Worm (Caenorhabditis elegans) whole organism, late embryonic: Measurements from ENCODE around the gene ZK470.2.

ENCODE experiments used
- K02D7.2 ChIP-seq: sonication (generic microtip); optimal IDR thresholded peaks from 2 replicates; lab custom pipeline; 2017; ENCODE audit warnings: mild to moderate bottlenecking, missing genetic modification characterization, missing compliant biosample characterization
- T23F11.4 ChIP-seq: fragments of 200-800 bp; sonication (Bioruptor generic); optimal IDR thresholded peaks from 2 replicates; lab custom pipeline; 2018; ENCODE audit warnings: mild to moderate bottlenecking, missing genetic modification characterization, missing compliant biosample characterization
- ahr-1 ChIP-seq: sonication (generic microtip); optimal IDR thresholded peaks from 2 replicates; lab custom pipeline; 2016; ENCODE audit warnings: missing genetic modification characterization, missing compliant biosample characterization
- ama-1 ChIP-seq: fragments of 150-350 bp; optimal IDR thresholded peaks from 2 replicates; lab custom pipeline; 2014
- ceh-18 ChIP-seq: sonication (generic microtip); optimal IDR thresholded peaks from 2 replicates; lab custom pipeline; 2016; ENCODE audit warnings: missing genetic modification characterization, missing compliant biosample characterization
- ceh-19 ChIP-seq: fragments of 200-800 bp; sonication (Bioruptor generic); optimal IDR thresholded peaks from 2 replicates; lab custom pipeline; 2018; ENCODE audit warnings: mild to moderate bottlenecking, missing genetic modification characterization, missing compliant biosample characterization
- ceh-31 ChIP-seq: sonication (generic microtip); optimal IDR thresholded peaks from 2 replicates; lab custom pipeline; 2016; ENCODE audit warnings: missing genetic modification characterization, missing compliant biosample characterization
- ceh-34 ChIP-seq: sonication (generic microtip); optimal IDR thresholded peaks from 2 replicates; lab custom pipeline; 2016; ENCODE audit warnings: mild to moderate bottlenecking, missing genetic modification characterization, missing compliant biosample characterization
- ceh-6 ChIP-seq: fragments of 200-800 bp; sonication (Bioruptor generic); optimal IDR thresholded peaks from 2 replicates; lab custom pipeline; 2018; ENCODE audit warnings: mild to moderate bottlenecking, missing genetic modification characterization, missing compliant biosample characterization
- che-1 ChIP-seq: sonication (generic microtip); optimal IDR thresholded peaks from 2 replicates; lab custom pipeline; 2016; ENCODE audit warnings: mild to moderate bottlenecking, missing genetic modification characterization, missing compliant biosample characterization
- dmd-4 ChIP-seq: sonication (generic microtip); optimal IDR thresholded peaks from 2 replicates; lab custom pipeline; 2016; ENCODE audit warnings: borderline replicate concordance, missing genetic modification characterization, missing compliant biosample characterization
- dve-1 ChIP-seq: sonication (generic microtip); optimal IDR thresholded peaks from 2 replicates; lab custom pipeline; 2017; ENCODE audit warnings: antibody characterized with exemption, mild to moderate bottlenecking, missing genetic modification characterization, missing compliant biosample characterization
- elt-4 ChIP-seq: sonication (generic microtip); optimal IDR thresholded peaks from 2 replicates; lab custom pipeline; 2016; ENCODE audit warnings: missing genetic modification characterization, missing compliant biosample characterization
- hlh-15 ChIP-seq: sonication (generic microtip); optimal IDR thresholded peaks from 2 replicates; lab custom pipeline; 2016; ENCODE audit warnings: missing genetic modification characterization, missing compliant biosample characterization
- hlh-30 ChIP-seq: sonication (generic microtip); optimal IDR thresholded peaks from 2 replicates; lab custom pipeline; 2017; ENCODE audit warnings: antibody characterized with exemption, missing genetic modification characterization, missing compliant biosample characterization; ENCODE audit not compliant: insufficient read depth
- lin-11 ChIP-seq: fragments of 200-800 bp; sonication (Bioruptor generic); optimal IDR thresholded peaks from 2 replicates; lab custom pipeline; 2018; ENCODE audit warnings: mild to moderate bottlenecking, missing genetic modification characterization, missing compliant biosample characterization
- madf-2 ChIP-seq: sonication (generic microtip); optimal IDR thresholded peaks from 2 replicates; lab custom pipeline; 2017; ENCODE audit warnings: missing genetic modification characterization, missing compliant biosample characterization
- nfya-1 ChIP-seq: sonication (generic microtip); optimal IDR thresholded peaks from 2 replicates; lab custom pipeline; 2017; ENCODE audit warnings: missing genetic modification characterization, mild to moderate bottlenecking, missing compliant biosample characterization, antibody characterized with exemption, moderate library complexity
- nhr-11 ChIP-seq: fragments of 150-350 bp; optimal IDR thresholded peaks from 2 replicates; lab custom pipeline; 2014; ENCODE audit warnings: missing biosample characterization, missing genetic modification characterization
- pat-9 ChIP-seq: fragments of 200-800 bp; sonication (Bioruptor generic); optimal IDR thresholded peaks from 2 replicates; lab custom pipeline; 2018; ENCODE audit warnings: mild to moderate bottlenecking, missing genetic modification characterization, moderate library complexity, missing compliant biosample characterization
- pax-1 ChIP-seq: fragments of 150-350 bp; optimal IDR thresholded peaks from 2 replicates; lab custom pipeline; 2014; ENCODE audit warnings: missing biosample characterization, missing genetic modification characterization
- ref-2 ChIP-seq: sonication (generic microtip); optimal IDR thresholded peaks from 2 replicates; lab custom pipeline; 2016; ENCODE audit warnings: missing genetic modification characterization, missing compliant biosample characterization
- rnt-1 ChIP-seq: sonication (generic microtip); optimal IDR thresholded peaks from 2 replicates; lab custom pipeline; 2016; ENCODE audit warnings: missing genetic modification characterization, missing compliant biosample characterization
- sdc-2 ChIP-seq: sonication (generic microtip); optimal IDR thresholded peaks from 2 replicates; lab custom pipeline; 2016; ENCODE audit warnings: missing genotype, missing genetic modification characterization, missing compliant biosample characterization
- sox-2 ChIP-seq: fragments of 200-800 bp; sonication (Bioruptor generic); IDR thresholded peaks from 2 replicates; pipeline ENCODE4 v1.3.6; 2022; ENCODE audit warnings: missing genetic modification reagents, missing genetic modification characterization, missing compliant biosample characterization
- syd-9 ChIP-seq: sonication (generic microtip); optimal IDR thresholded peaks from 2 replicates; lab custom pipeline; 2016; ENCODE audit warnings: mild to moderate bottlenecking, missing genetic modification characterization, moderate library complexity, missing compliant biosample characterization
- tbx-2 ChIP-seq: sonication (generic microtip); optimal IDR thresholded peaks from 2 replicates; lab custom pipeline; 2016; ENCODE audit warnings: missing genetic modification characterization, missing compliant biosample characterization
- tbx-7 ChIP-seq: sonication (generic microtip); optimal IDR thresholded peaks from 2 replicates; lab custom pipeline; 2016; ENCODE audit warnings: missing genotype, missing genetic modification characterization, missing compliant biosample characterization
- ttx-3 ChIP-seq: sonication (generic microtip); optimal IDR thresholded peaks from 2 replicates; lab custom pipeline; 2016; ENCODE audit warnings: missing genetic modification reagents, missing genetic modification characterization, missing compliant biosample characterization
- unc-3 ChIP-seq, 2 experiments: fragments of 200-800 bp in 1 of 2; sonication (Bioruptor generic) in 1 of 2; sonication (generic microtip) in 1 of 2; conservative IDR thresholded peaks in 1 of 2; optimal IDR thresholded peaks in 1 of 2; 2 replicates each; pipeline versions ENCODE4 v1.3.6 to Lab custom; 2016 to 2022; ENCODE audit warnings: missing compliant biosample characterization in 2 of 2, missing genetic modification characterization in 2 of 2, missing genetic modification reagents in 1 of 2
- unc-55 ChIP-seq: sonication (generic microtip); optimal IDR thresholded peaks from 2 replicates; lab custom pipeline; 2017; ENCODE audit warnings: missing biosample characterization, missing genetic modification reagents, missing genetic modification characterization
- unc-86 ChIP-seq: sonication (generic microtip); optimal IDR thresholded peaks from 2 replicates; lab custom pipeline; 2016; ENCODE audit warnings: missing genetic modification characterization, missing compliant biosample characterization
- zip-5 ChIP-seq: sonication (generic microtip); optimal IDR thresholded peaks from 2 replicates; lab custom pipeline; 2016; ENCODE audit warnings: missing genetic modification characterization, missing compliant biosample characterization

The ZK470.2 gene

ce11 chrX:4147600-4148448 lies 12.9 kb downstream of the ZK470.2 start:
- TF ChIP-seq che-1 (tag; lab: Kevin White, UChicago) (no peak), rnt-1 (no peak), unc-3 (GFP tag; conservative IDR thresholded peaks at IDR 0.05; lab: Robert Waterston, UW) (no peak), unc-3 (tag; optimal IDR thresholded peaks at IDR 0.05; lab: Kevin White, UChicago) (no peak), tbx-7 (no peak), lin-11 (no peak), dmd-4 (tag; lab: Kevin White, UChicago) (no peak), ama-1 (lab: Kevin White, UChicago) (no peak), ceh-18 (no peak), madf-2 (tag; lab: Kevin White, UChicago) (no peak), ceh-31 (no peak), unc-55 (GFP tag; lab: Kevin White, UChicago) (no peak), ahr-1 (tag; lab: Kevin White, UChicago) (no peak), nfya-1 (tag; lab: Kevin White, UChicago) (no peak), nhr-11 (tag; lab: Kevin White, UChicago) (no peak)

ce11 chrX:4148449-4149031 lies 13.6 kb downstream of the ZK470.2 start:
- TF ChIP-seq ref-2 (tag; lab: Kevin White, UChicago): no peak
- TF ChIP-seq zip-5: no peak
- no peak for TF ChIP-seq sox-2 (GFP tag; lab: Robert Waterston, UW)
- no peak for TF ChIP-seq dve-1 (tag; lab: Kevin White, UChicago)
- no peak for TF ChIP-seq rnt-1
- no peak for TF ChIP-seq elt-4
- TF ChIP-seq T23F11.4: no peak
- no peak for TF ChIP-seq ttx-3
- no peak for TF ChIP-seq K02D7.2 (tag; lab: Kevin White, UChicago)
- no peak for TF ChIP-seq unc-86 (tag; lab: Kevin White, UChicago)
- TF ChIP-seq syd-9: no peak
- TF ChIP-seq pax-1 (tag; lab: Kevin White, UChicago): no peak
- TF ChIP-seq tbx-2: no peak
- TF ChIP-seq pat-9: no peak
- TF ChIP-seq hlh-30: no peak
- TF ChIP-seq tbx-7: no peak
- TF ChIP-seq dmd-4 (tag; lab: Kevin White, UChicago): no peak
- no peak for TF ChIP-seq ahr-1 (tag; lab: Kevin White, UChicago)
- TF ChIP-seq ceh-31: no peak
- TF ChIP-seq ceh-19 (GFP tag; lab: Kevin White, UChicago): no peak

- TF ChIP-seq ceh-31 (peak; percentile 21), ceh-6 (no peak), hlh-15 (tag; lab: Kevin White, UChicago) (no peak)
Observed at ce11 chrX:4151206-4151605, 16.3 kb downstream of the ZK470.2 start.

ce11 chrX:4153343-4153742 lies 18.4 kb downstream of the ZK470.2 start, which contains the start of gene nck-1:
nck-1 (minus strand) TSS chrX:4153443.
- TF ChIP-seq pax-1 (tag; lab: Kevin White, UChicago): no peak
- TF ChIP-seq syd-9: no peak
- TF ChIP-seq, all 69 proteins: peak for 0

ce11 chrX:4154784-4155183 lies 19.8 kb downstream of the ZK470.2 start:
- no peak for TF ChIP-seq ceh-34 (tag; lab: Kevin White, UChicago)
- TF ChIP-seq sdc-2: no peak
- TF ChIP-seq K02D7.2 (tag; lab: Kevin White, UChicago): no peak
- no peak for TF ChIP-seq che-1 (tag; lab: Kevin White, UChicago)
- TF ChIP-seq, all 69 proteins: peak for 0
